Worm (Caenorhabditis elegans): ENCODE results near the gene fbxb-92.

The fbxb-92 gene

DNA sequence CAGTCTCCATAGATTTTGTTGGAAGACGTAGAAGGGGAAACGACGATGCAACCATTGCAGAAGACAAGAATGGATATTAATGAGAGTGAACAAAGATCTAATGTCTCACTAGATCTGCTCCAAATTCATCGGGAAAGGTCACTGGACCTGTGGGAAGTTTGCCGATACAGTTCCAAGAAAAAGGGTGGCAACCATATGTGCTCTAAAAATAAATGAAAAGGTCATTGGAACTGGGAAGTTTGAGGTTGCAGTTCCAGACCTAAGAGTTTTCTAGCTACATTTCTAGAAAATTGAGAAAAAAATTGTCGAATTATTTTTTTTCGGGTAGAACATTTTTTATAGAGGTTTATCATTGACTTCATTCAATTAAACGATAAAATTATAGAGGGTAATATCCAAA, at the start of gene fbxb-92:
Gene fbxb-92 (minus strand): TSS at position 101 of the 400 bp plus-strand sequence.
- TF ChIP-seq zag-1 (tag; optimal IDR thresholded peaks at IDR 0.05) = no peak
- TF ChIP-seq nhr-129 (tag; optimal IDR thresholded peaks at IDR 0.05) = no peak
- no peak for TF ChIP-seq crh-2 (tag; optimal IDR thresholded peaks at IDR 0.05)
- no peak for TF ChIP-seq nhr-21 (tag; optimal IDR thresholded peaks at IDR 0.05)
- TF ChIP-seq nhr-25 (tag; optimal IDR thresholded peaks at IDR 0.05) = no peak
- no peak for TF ChIP-seq ama-1 (optimal IDR thresholded peaks at IDR 0.05)
- TF ChIP-seq unc-55 (GFP tag; optimal IDR thresholded peaks at IDR 0.05) = no peak
- no peak for TF ChIP-seq nhr-77 (tag; optimal IDR thresholded peaks at IDR 0.05)
- no peak for TF ChIP-seq alr-1 (tag; optimal IDR thresholded peaks at IDR 0.05)
- TF ChIP-seq elt-3 (tag; optimal IDR thresholded peaks at IDR 0.05) = no peak
- no peak for TF ChIP-seq fos-1 (tag; optimal IDR thresholded peaks at IDR 0.05)
- no peak for TF ChIP-seq unc-62 (GFP tag; optimal IDR thresholded peaks at IDR 0.05)
- no peak for TF ChIP-seq lin-39 (tag; optimal IDR thresholded peaks at IDR 0.05)
- no peak for TF ChIP-seq lsy-2 (tag; optimal IDR thresholded peaks at IDR 0.05)
- no peak for TF ChIP-seq lin-13 (GFP tag; optimal IDR thresholded peaks at IDR 0.05)
- TF ChIP-seq elt-1 (tag; optimal IDR thresholded peaks at IDR 0.05) = no peak
- no peak for TF ChIP-seq lin-11 (tag; optimal IDR thresholded peaks at IDR 0.05)
- no peak for TF ChIP-seq ztf-11 (tag; optimal IDR thresholded peaks at IDR 0.05)
- no peak for TF ChIP-seq blmp-1 (tag; optimal IDR thresholded peaks at IDR 0.05; ENCODE audit: insufficient read depth)
- TF ChIP-seq nhr-237 (tag; optimal IDR thresholded peaks at IDR 0.05) = no peak

DNA sequence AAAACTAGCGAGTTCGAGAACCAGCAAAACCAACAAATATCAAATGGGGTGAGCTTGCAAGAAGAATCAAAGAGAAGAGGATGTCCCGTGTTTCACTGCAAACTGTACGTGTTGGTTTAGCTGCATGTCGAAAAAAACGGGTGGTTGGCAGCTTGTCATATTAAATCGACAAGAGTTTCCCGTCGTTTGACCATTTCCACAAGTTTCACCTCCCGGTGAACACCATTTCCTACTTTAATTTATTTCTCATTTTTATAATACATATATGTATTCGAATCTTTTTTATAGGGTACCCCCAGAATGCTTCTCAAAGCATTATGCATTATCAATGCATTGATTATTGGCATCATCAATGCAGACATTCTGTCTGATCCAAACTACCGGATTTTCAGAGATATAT, 48.0 kb upstream of the fbxb-92 start, which contains the start of gene Y8A9A.2:
Gene Y8A9A.2 (plus strand): TSS at position 301 of the 400 bp plus-strand sequence.
- no peak for TF ChIP-seq Y55F3AM.14 (GFP tag; optimal IDR thresholded peaks at IDR 0.05)
- no peak for TF ChIP-seq elt-3 (tag; optimal IDR thresholded peaks at IDR 0.05)
- TF ChIP-seq sma-9 (GFP tag; optimal IDR thresholded peaks at IDR 0.05) = no peak
- TF ChIP-seq sma-9 (tag; optimal IDR thresholded peaks at IDR 0.05) = no peak
- no peak for TF ChIP-seq gmeb-1 (tag; optimal IDR thresholded peaks at IDR 0.05)
- no peak for TF ChIP-seq zag-1 (tag; optimal IDR thresholded peaks at IDR 0.05)
- no peak for TF ChIP-seq lin-11 (tag; optimal IDR thresholded peaks at IDR 0.05)
- TF ChIP-seq blmp-1 (tag; optimal IDR thresholded peaks at IDR 0.05; ENCODE audit: insufficient read depth) = no peak
- no peak for TF ChIP-seq mab-5 (tag; optimal IDR thresholded peaks at IDR 0.05)

DNA sequence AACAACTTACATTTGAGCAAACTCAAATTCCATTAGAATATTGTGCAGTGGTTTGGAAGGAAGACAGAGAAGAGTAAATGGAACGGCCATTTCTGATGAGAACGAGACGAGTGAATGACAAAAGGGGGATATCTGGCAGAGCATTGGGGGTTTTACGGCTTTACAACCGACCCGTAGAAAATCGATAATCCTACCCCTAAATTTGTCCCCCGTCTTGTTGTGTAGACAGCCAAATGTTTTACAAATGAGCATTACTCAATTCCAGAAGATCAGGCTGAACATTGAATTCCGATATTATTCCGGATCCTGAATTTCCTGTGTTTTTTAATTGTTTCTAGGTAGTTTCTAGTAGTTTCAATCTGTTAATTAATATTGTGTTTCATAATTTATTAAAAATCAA, 46.0 kb upstream of the fbxb-92 start, which contains the start of gene fbxb-99:
Gene fbxb-99 (minus strand): TSS at position 101 of the 400 bp plus-strand sequence.
- no peak for TF ChIP-seq ZK546.5 (tag; optimal IDR thresholded peaks at IDR 0.05)
- no peak for TF ChIP-seq lin-39 (tag; optimal IDR thresholded peaks at IDR 0.05)
- TF ChIP-seq ztf-4 (tag; optimal IDR thresholded peaks at IDR 0.05) = no peak
- no peak for TF ChIP-seq nhr-23 (tag; optimal IDR thresholded peaks at IDR 0.05)
- TF ChIP-seq nhr-25 (tag; optimal IDR thresholded peaks at IDR 0.05) = no peak
- TF ChIP-seq skn-1 (tag; optimal IDR thresholded peaks at IDR 0.05) = no peak
- TF ChIP-seq nhr-10 (tag; optimal IDR thresholded peaks at IDR 0.05) = no peak
- no peak for TF ChIP-seq mab-5 (tag; optimal IDR thresholded peaks at IDR 0.05)
- no peak for TF ChIP-seq zag-1 (tag; optimal IDR thresholded peaks at IDR 0.05)
- TF ChIP-seq lsy-2 (tag; optimal IDR thresholded peaks at IDR 0.05) = no peak
- TF ChIP-seq ama-1 (optimal IDR thresholded peaks at IDR 0.05) = no peak
- no peak for TF ChIP-seq unc-39 (tag; optimal IDR thresholded peaks at IDR 0.05)
- TF ChIP-seq crh-2 (tag; optimal IDR thresholded peaks at IDR 0.05) = no peak
- TF ChIP-seq sma-3 (GFP tag; optimal IDR thresholded peaks at IDR 0.05) = no peak
- TF ChIP-seq nhr-77 (tag; optimal IDR thresholded peaks at IDR 0.05) = no peak
- no peak for TF ChIP-seq sem-4 (tag; optimal IDR thresholded peaks at IDR 0.05)

DNA sequence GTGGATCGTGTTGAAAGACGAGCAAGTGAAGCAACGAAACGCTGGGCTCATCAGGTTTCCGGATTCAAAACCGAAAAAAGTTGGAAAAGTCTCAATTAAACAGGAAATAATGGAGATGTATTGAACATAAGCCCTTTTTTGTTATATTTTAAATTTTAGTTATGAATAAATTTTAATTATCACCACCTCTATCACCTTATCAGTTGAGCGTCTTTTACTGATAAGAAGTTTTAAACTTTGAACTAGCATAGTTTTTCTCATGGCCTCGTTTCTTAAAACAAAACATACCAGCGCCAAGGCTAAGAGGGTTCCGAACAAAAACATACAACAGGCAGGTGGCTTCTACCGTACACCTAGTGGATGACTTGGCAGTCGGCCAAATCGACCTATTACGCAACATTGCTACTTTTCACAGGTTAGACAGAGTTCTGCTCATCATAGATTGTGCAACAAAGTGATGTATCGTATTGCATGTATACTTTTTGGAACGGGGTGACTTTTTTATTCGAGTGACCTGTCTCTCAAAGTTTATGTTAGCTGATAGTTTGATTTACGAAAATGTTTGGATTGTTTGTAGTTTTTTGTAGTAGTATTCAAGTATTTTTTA, 41.2 kb upstream of the fbxb-92 start:
- TF ChIP-seq blmp-1 (tag; optimal IDR thresholded peaks at IDR 0.05; ENCODE audit: insufficient read depth) (no peak), fos-1 (tag; optimal IDR thresholded peaks at IDR 0.05) (peak; percentile 49)

DNA sequence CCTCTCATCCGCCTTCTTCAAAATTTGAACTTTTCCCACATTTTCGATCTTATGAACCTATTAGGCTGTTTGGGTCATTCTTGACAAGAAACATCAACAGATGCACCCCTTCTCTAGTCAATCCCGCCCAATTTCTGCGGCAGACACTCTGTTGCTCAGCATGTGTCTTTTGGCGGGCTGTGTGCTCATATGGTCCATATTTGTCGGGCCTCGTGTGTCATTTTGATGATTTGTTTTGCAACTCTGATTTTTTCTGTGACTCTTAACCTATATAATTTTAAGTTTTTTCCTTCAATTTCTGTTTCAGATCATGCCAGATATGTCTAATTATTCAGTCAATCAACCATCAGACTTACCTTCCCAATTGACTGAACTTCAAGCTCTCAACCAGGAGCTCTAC, 39.8 kb upstream of the fbxb-92 start, which contains the start of gene T24E12.13:
Gene T24E12.13 (plus strand): TSS at position 301 of the 400 bp plus-strand sequence.
- TF ChIP-seq lin-39 (tag; optimal IDR thresholded peaks at IDR 0.05) (no peak), nhr-77 (tag; optimal IDR thresholded peaks at IDR 0.05) (no peak)

Data from whole organism, L2 larva.